Fruit fly (Drosophila melanogaster) whole organism, prepupa: ENCODE results near the gene CG42747.

Source experiments
- Blimp-1 ChIP-seq: fragments of 200-800 bp; sonication (Bioruptor generic); optimal IDR thresholded peaks from 3 replicates; lab custom pipeline; 2017; ENCODE audit warnings: missing biosample characterization, missing genetic modification characterization, mild to moderate bottlenecking, moderate library complexity, missing genetic modification reagents
- CG10669 ChIP-seq: fragments of 200-800 bp; sonication (Bioruptor generic); optimal IDR thresholded peaks from 3 replicates; lab custom pipeline; 2018; ENCODE audit warnings: missing biosample characterization, mild to moderate bottlenecking, missing genetic modification characterization, moderate library complexity
- CG11902 ChIP-seq: fragments of 200-800 bp; sonication (Bioruptor generic); optimal IDR thresholded peaks from 3 replicates; lab custom pipeline; 2016; ENCODE audit warnings: missing biosample characterization, missing genetic modification characterization
- CG15336 ChIP-seq: fragments of 200-800 bp; sonication (Bioruptor generic); IDR thresholded peaks from 2 replicates; pipeline ENCODE4 v1.3.6; 2022; ENCODE audit warnings: missing biosample characterization, missing genetic modification characterization
- CG32006 ChIP-seq: fragments of 200-800 bp; sonication (Bioruptor generic); optimal IDR thresholded peaks from 3 replicates; lab custom pipeline; 2017; ENCODE audit warnings: missing biosample characterization, mild to moderate bottlenecking, missing genetic modification characterization
- CG3919 ChIP-seq: fragments of 200-800 bp; sonication (Bioruptor generic); optimal IDR thresholded peaks from 3 replicates; lab custom pipeline; 2016; ENCODE audit warnings: missing biosample characterization, missing genetic modification characterization
- CG4318 ChIP-seq: fragments of 200-800 bp; sonication (Bioruptor generic); optimal IDR thresholded peaks from 3 replicates; lab custom pipeline; 2017; ENCODE audit warnings: missing biosample characterization, mild to moderate bottlenecking, missing genetic modification characterization
- CG6163 ChIP-seq: fragments of 200-800 bp; sonication (Bioruptor generic); IDR thresholded peaks from 3 replicates; pipeline ENCODE4 v1.3.6; 2022; ENCODE audit warnings: missing biosample characterization, missing genetic modification characterization
- CG6276 ChIP-seq: fragments of 200-800 bp; sonication (Bioruptor generic); optimal IDR thresholded peaks from 2 replicates; lab custom pipeline; 2017; ENCODE audit warnings: missing biosample characterization, mild to moderate bottlenecking, missing genetic modification characterization
- CG6808 ChIP-seq: fragments of 200-800 bp; sonication (Bioruptor generic); optimal IDR thresholded peaks from 3 replicates; lab custom pipeline; 2017; ENCODE audit warnings: missing biosample characterization, missing genetic modification characterization, mild to moderate bottlenecking, moderate library complexity, missing genetic modification reagents
- CG7368 ChIP-seq: fragments of 200-800 bp; sonication (Bioruptor generic); optimal IDR thresholded peaks from 3 replicates; lab custom pipeline; 2016; ENCODE audit warnings: missing biosample characterization, missing genetic modification characterization
- CG8119 ChIP-seq: fragments of 200-800 bp; sonication (Bioruptor generic); IDR thresholded peaks from 3 replicates; pipeline ENCODE4 v1.3.6; 2022; ENCODE audit warnings: missing biosample characterization, missing genetic modification characterization
- CG8319 ChIP-seq: fragments of 200-800 bp; sonication (Bioruptor generic); optimal IDR thresholded peaks from 3 replicates; lab custom pipeline; 2016; ENCODE audit warnings: missing biosample characterization, missing genetic modification characterization
- CG9139 ChIP-seq: fragments of 200-800 bp; sonication (Bioruptor generic); optimal IDR thresholded peaks from 3 replicates; lab custom pipeline; 2017; ENCODE audit warnings: missing biosample characterization, mild to moderate bottlenecking, missing genetic modification characterization
- Eip75B ChIP-seq: fragments of 200-800 bp; sonication (Bioruptor generic); optimal IDR thresholded peaks from 3 replicates; lab custom pipeline; 2016; ENCODE audit warnings: missing biosample characterization, missing genetic modification characterization
- Eip78C ChIP-seq: fragments of 200-800 bp; sonication (Bioruptor generic); peaks from one replicate; lab custom pipeline; 2016; ENCODE audit warnings: missing biosample characterization, missing genetic modification characterization
- Eip93F ChIP-seq: fragments of 200-800 bp; sonication (Bioruptor generic); optimal IDR thresholded peaks from 2 replicates; lab custom pipeline; 2016; ENCODE audit warnings: missing biosample characterization, mild to moderate bottlenecking, missing genetic modification characterization
- Ets21C ChIP-seq: fragments of 200-800 bp; sonication (Bioruptor generic); optimal IDR thresholded peaks from 3 replicates; lab custom pipeline; 2016; ENCODE audit warnings: missing biosample characterization, missing genetic modification characterization
- Ets96B ChIP-seq: fragments of 200-800 bp; optimal IDR thresholded peaks from 2 replicates; lab custom pipeline; 2019; ENCODE audit warnings: missing biosample characterization, mild to moderate bottlenecking, missing genetic modification characterization, moderate library complexity
- Hr4 ChIP-seq: fragments of 200-800 bp; sonication (Bioruptor generic); optimal IDR thresholded peaks from 3 replicates; lab custom pipeline; 2016; ENCODE audit warnings: missing biosample characterization, missing genetic modification characterization
- Met ChIP-seq: fragments of 200-800 bp; sonication (Bioruptor generic); optimal IDR thresholded peaks from 3 replicates; lab custom pipeline; 2016; ENCODE audit warnings: missing biosample characterization, missing genetic modification characterization
- Smox ChIP-seq: fragments of 200-800 bp; sonication (Bioruptor generic); optimal IDR thresholded peaks from 3 replicates; lab custom pipeline; 2016; ENCODE audit warnings: missing biosample characterization, missing genetic modification characterization
- Sox102F ChIP-seq: fragments of 200-800 bp; sonication (Bioruptor generic); optimal IDR thresholded peaks from 2 replicates; lab custom pipeline; 2016; ENCODE audit warnings: missing biosample characterization, mild to moderate bottlenecking, missing genetic modification characterization
- Sox15 ChIP-seq: fragments of 200-800 bp; sonication (Bioruptor generic); optimal IDR thresholded peaks from 3 replicates; lab custom pipeline; 2016; ENCODE audit warnings: missing biosample characterization, missing genetic modification characterization
- achi ChIP-seq: fragments of 200-800 bp; sonication (Bioruptor generic); optimal IDR thresholded peaks from 3 replicates; lab custom pipeline; 2016; ENCODE audit warnings: missing biosample characterization, missing genetic modification characterization
- dsx ChIP-seq: fragments of 200-800 bp; optimal IDR thresholded peaks from 3 replicates; lab custom pipeline; 2019; ENCODE audit warnings: missing biosample characterization, mild to moderate bottlenecking, missing genetic modification characterization, moderate library complexity; ENCODE audit not compliant: poor library complexity, severe bottlenecking
- eg ChIP-seq: fragments of 200-800 bp; sonication (Bioruptor generic); IDR thresholded peaks from 3 replicates; pipeline ENCODE4 v1.3.6; 2022; ENCODE audit warnings: missing biosample characterization, missing genetic modification characterization
- esn ChIP-seq: fragments of 200-800 bp; sonication (Bioruptor generic); optimal IDR thresholded peaks from 2 replicates; lab custom pipeline; 2016; ENCODE audit warnings: missing biosample characterization, mild to moderate bottlenecking, missing genetic modification characterization, moderate library complexity
- fd59A ChIP-seq: fragments of 200-800 bp; sonication (Bioruptor generic); optimal IDR thresholded peaks from 2 replicates; lab custom pipeline; 2017; ENCODE audit warnings: missing biosample characterization, mild to moderate bottlenecking, missing genetic modification characterization, missing genetic modification reagents
- fkh ChIP-seq: fragments of 200-800 bp; sonication (Bioruptor generic); optimal IDR thresholded peaks from 3 replicates; lab custom pipeline; 2017; ENCODE audit warnings: missing biosample characterization, mild to moderate bottlenecking, missing genetic modification characterization, moderate library complexity
- lz ChIP-seq: fragments of 200-800 bp; sonication (Bioruptor generic); optimal IDR thresholded peaks from 3 replicates; lab custom pipeline; 2016; ENCODE audit warnings: missing biosample characterization, missing genetic modification characterization
- net ChIP-seq: fragments of 200-800 bp; sonication (Bioruptor generic); optimal IDR thresholded peaks from 3 replicates; lab custom pipeline; 2016; ENCODE audit warnings: missing biosample characterization, missing genetic modification characterization
- pdm3 ChIP-seq: fragments of 200-800 bp; sonication (Bioruptor generic); optimal IDR thresholded peaks from 3 replicates; lab custom pipeline; 2016; ENCODE audit warnings: missing biosample characterization, missing genetic modification characterization
- ss ChIP-seq, 2 experiments: fragments of 200-800 bp; sonication (Bioruptor generic); optimal IDR thresholded peaks; 2 replicates in 1 of 2; 3 replicates in 1 of 2; lab custom pipeline; 2017 to 2018; ENCODE audit warnings: mild to moderate bottlenecking in 2 of 2, missing biosample characterization in 2 of 2, missing genetic modification characterization in 2 of 2, moderate library complexity in 1 of 2
- svp ChIP-seq: fragments of 200-800 bp; sonication (Bioruptor generic); peaks from one replicate; lab custom pipeline; 2016; ENCODE audit warnings: missing biosample characterization, missing genetic modification characterization
- topi ChIP-seq: fragments of 200-800 bp; sonication (Bioruptor generic); optimal IDR thresholded peaks from 3 replicates; lab custom pipeline; 2016; ENCODE audit warnings: missing biosample characterization, missing genetic modification characterization
- vri ChIP-seq: fragments of 200-800 bp; sonication (Bioruptor generic); optimal IDR thresholded peaks from 3 replicates; lab custom pipeline; 2016; ENCODE audit warnings: missing biosample characterization, mild to moderate bottlenecking, missing genetic modification characterization

The CG42747 gene

DNA sequence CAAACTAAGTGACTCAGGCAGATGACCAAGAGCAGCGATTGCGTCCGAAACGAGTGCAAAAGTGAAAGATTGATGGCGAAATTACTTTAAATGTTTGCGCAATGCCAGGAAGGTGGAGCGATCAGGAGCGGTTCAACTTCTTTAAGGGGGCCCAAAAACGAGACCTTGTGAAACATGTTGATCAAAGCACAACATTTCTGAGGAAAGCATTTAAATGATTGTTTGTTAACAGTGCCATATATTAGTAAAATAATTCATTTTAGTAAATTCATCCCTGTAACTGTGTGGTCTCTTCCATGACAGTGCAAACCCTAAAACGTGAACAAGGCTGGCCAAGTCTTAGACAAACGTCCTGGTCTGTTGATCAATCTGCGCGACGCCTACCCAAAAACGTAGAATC, 4.5 kb upstream of the CG42747 start (continued):
- TF ChIP-seq CG4318 (peak; percentile 5), CG3919 (GFP tag; lab: Kevin White, UChicago) (peak; percentile 70), CG10669 (GFP tag; lab: Kevin White, UChicago) (peak; percentile 52), Met (peak; percentile 45), CG6163 (GFP tag; lab: Robert Waterston, UW) (peak; percentile 68), Sox102F (GFP tag; lab: Kevin White, UChicago) (no peak), esn (GFP tag; lab: Kevin White, UChicago) (peak; percentile 32), CG9139 (GFP tag; lab: Kevin White, UChicago) (no peak), fkh (GFP tag; lab: Kevin White, UChicago) (no peak), CG11902 (GFP tag; lab: Kevin White, UChicago) (peak; percentile 75), Ets21C (GFP tag; lab: Kevin White, UChicago) (peak; percentile 9), Hr4 (no peak), Smox (peak; percentile 10), svp (GFP tag; lab: Kevin White, UChicago) (peak; percentile 74)
- TF ChIP-seq, all 60 proteins: peak for 40

DNA sequence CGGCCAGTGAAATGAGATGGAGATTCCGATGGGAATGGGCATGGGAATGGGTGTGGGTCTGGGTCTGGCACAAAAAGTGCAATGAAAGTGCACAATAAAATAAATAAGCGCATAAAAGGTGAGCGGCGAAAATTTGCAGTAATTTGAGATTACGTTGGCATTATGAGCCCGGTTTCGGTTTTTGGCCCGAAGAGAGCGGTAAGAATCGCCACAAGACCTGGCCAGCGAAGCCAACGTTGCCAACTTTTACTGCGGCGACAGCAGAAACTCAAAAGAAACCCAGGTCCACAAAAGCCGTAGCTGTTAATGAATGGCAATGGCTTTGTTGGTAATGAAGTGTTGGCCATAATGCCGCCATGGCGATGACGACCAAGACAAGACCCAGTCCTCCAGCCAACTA, 2.6 kb upstream of the CG42747 start:
- TF ChIP-seq svp (GFP tag; lab: Kevin White, UChicago): peak; percentile 10
- TF ChIP-seq CG3919 (GFP tag; lab: Kevin White, UChicago): no peak

DNA sequence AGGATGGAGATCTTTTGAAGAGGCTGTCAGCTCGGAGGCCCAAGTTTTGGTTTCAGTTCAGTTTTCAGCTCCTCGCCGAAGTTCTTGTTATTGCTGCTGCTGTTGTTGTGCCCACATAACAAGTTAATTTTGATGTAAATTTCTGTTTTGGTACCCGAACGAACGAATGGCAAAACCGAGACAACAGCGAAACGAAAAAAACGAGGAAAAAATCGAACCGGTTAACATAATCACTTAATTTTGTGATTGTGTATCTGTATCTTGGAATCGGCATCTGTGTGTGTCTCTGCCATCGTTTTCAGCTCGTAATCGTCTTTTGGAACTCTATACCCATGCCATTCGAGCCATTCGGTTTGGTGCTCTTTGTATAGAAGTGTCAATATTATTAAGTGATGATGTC, 3.7 kb downstream of the CG42747 start:
- TF ChIP-seq Eip75B (GFP tag; lab: Kevin White, UChicago) (no peak), eg (GFP tag; lab: Robert Waterston, UW) (no peak), CG11902 (GFP tag; lab: Kevin White, UChicago) (no peak), Sox15 (GFP tag; lab: Kevin White, UChicago) (no peak), topi (GFP tag; lab: Kevin White, UChicago) (no peak)
- TF ChIP-seq, all 60 proteins: peak for 0

dm6 chr3L:6404889-6405288, 4.5 kb downstream of the CG42747 start:
- TF ChIP-seq Hr4: peak; percentile 10
- peak; percentile 22 for TF ChIP-seq achi (GFP tag; lab: Kevin White, UChicago)
- no peak for TF ChIP-seq Sox15 (GFP tag; lab: Kevin White, UChicago)
- TF ChIP-seq CG6276 (GFP tag; lab: Kevin White, UChicago): peak; percentile 29
- peak; percentile 1 for TF ChIP-seq CG3919 (GFP tag; lab: Kevin White, UChicago)
- TF ChIP-seq Eip78C (GFP tag; lab: Kevin White, UChicago): peak; percentile 9
- no peak for TF ChIP-seq lz
- peak; percentile 29 for TF ChIP-seq net (GFP tag; lab: Kevin White, UChicago)
- TF ChIP-seq CG6808 (GFP tag; lab: Kevin White, UChicago): peak; percentile 16
- TF ChIP-seq Eip75B (GFP tag; lab: Kevin White, UChicago): peak; percentile 5
- peak; percentile 33; the same call in 2 of the 3 replicates for TF ChIP-seq CG8119 (GFP tag; lab: Robert Waterston, UW)
- TF ChIP-seq dsx (GFP tag; lab: Kevin White, UChicago): peak; percentile 40
- TF ChIP-seq CG15336 (GFP tag; lab: Robert Waterston, UW): peak; percentile 36; the same call in 1 of the 2 replicates
- TF ChIP-seq Ets96B (tag; lab: Kevin White, UChicago): peak; percentile 8
- no peak for TF ChIP-seq Blimp-1 (GFP tag; lab: Kevin White, UChicago)
- TF ChIP-seq ss (GFP tag; optimal IDR thresholded peaks at IDR 0.05; lab: Kevin White, UChicago): peak; percentile 32 to 39
- no peak for TF ChIP-seq CG8319
- TF ChIP-seq CG32006: peak; percentile 3
- no peak for TF ChIP-seq svp (GFP tag; lab: Kevin White, UChicago)
- TF ChIP-seq eg (GFP tag; lab: Robert Waterston, UW): peak; percentile 28; the same call in 1 of the 3 replicates
- TF ChIP-seq, all 60 proteins: peak for 15

DNA sequence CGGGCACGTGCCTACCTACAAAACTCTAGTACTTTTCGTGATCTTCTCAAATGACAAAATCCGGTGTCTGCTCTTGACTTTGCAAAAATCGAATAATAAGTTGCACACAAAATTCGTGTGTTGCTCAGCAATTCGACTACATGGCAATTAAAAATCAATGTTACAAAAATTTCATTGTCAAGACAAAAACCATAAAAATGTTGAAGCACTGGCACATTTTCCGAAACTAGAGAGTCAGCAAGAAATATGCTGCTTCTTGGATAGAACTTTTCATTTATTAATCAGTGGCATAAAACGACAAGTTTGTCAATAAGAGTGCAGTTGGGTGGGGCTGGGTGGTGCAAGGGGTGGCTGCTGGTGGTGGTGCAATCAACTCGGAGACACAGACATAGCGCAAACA, 36.8 kb downstream of the CG42747 start:
- no peak for TF ChIP-seq Smox
- no peak for TF ChIP-seq CG10669 (GFP tag; lab: Kevin White, UChicago)
- no peak for TF ChIP-seq Eip93F (GFP tag; lab: Kevin White, UChicago)
- no peak for TF ChIP-seq Met
- TF ChIP-seq Sox102F (GFP tag; lab: Kevin White, UChicago): no peak
- TF ChIP-seq CG7368 (GFP tag; lab: Kevin White, UChicago): no peak
- no peak for TF ChIP-seq fkh (GFP tag; lab: Kevin White, UChicago)
- TF ChIP-seq dsx (GFP tag; lab: Kevin White, UChicago): no peak
- TF ChIP-seq CG6808 (GFP tag; lab: Kevin White, UChicago): no peak
- no peak for TF ChIP-seq fd59A (GFP tag; lab: Kevin White, UChicago)
- no peak for TF ChIP-seq CG8119 (GFP tag; lab: Robert Waterston, UW)
- no peak for TF ChIP-seq pdm3 (GFP tag; lab: Kevin White, UChicago)
- TF ChIP-seq vri (GFP tag; lab: Kevin White, UChicago): no peak
- TF ChIP-seq Blimp-1 (GFP tag; lab: Kevin White, UChicago): no peak
- no peak for TF ChIP-seq Eip75B (GFP tag; lab: Kevin White, UChicago)
- no peak for TF ChIP-seq eg (GFP tag; lab: Robert Waterston, UW)
